Worm (Caenorhabditis elegans): ENCODE measurements around the gene F44A6.5.

Gene F44A6.5

DNA sequence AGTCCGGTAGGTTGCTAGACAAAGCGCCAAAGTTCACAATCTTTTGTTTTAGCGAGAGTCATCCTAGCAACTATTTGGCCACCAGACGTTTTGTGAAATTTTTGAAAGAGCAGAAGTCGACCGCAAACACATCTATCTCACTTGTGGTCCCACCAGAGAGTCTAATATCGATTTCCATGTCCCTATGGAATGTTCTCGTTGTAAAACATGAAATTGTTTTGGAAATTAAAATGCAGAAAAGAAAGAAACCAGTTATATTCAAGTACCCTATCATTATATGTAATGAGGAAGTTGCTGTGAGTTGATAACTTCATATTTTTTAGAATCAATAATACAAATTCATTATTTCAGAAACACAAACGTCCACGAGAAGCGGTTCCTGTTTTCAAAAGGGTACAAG lies 34.0 kb downstream of the F44A6.5 start:
- TF ChIP-seq ccch-3 (GFP tag; optimal IDR thresholded peaks at IDR 0.05) (no peak), dox-1 (GFP tag; IDR thresholded peaks at IDR 0.05) (no peak), B0336.3 (GFP tag; IDR thresholded peaks at IDR 0.05) (no peak), unc-62 (GFP tag; optimal IDR thresholded peaks at IDR 0.05) (no peak), attf-3 (GFP tag; conservative IDR thresholded peaks at IDR 0.05) (no peak), lin-35 (GFP tag; optimal IDR thresholded peaks at IDR 0.05) (no peak), F55B11.4 (tag; optimal IDR thresholded peaks at IDR 0.05; ENCODE audit: borderline replicate concordance, insufficient read depth) (no peak), mes-4 (tag; optimal IDR thresholded peaks at IDR 0.05) (no peak), snpc-1.3 (tag; optimal IDR thresholded peaks at IDR 0.05; ENCODE audit: insufficient read depth) (no peak), ztf-28 (GFP tag; IDR thresholded peaks at IDR 0.05) (no peak), lag-1 (GFP tag; IDR thresholded peaks at IDR 0.05) (no peak), madf-8 (GFP tag; conservative IDR thresholded peaks at IDR 0.05) (no peak), ceh-100 (GFP tag; IDR thresholded peaks at IDR 0.05) (no peak)

DNA sequence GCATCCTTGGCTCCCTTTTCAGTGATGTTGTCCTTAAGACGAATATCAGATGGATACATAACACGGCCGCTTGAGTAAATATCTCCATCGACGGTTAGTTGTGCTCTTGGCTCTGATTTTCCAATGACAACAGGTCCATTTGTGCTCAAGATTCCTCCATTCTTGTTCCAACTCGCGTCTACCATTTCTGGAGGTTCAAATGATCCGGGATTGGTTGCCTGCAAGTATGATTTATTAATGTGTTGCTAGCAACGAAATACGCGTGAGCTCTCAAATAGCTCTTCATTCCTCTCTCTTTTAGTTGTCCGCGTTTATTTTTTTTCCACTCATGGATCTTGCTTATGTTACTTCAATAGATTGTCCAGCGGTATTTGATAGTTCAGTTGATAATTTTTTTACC lies 35.0 kb downstream of the F44A6.5 start, which contains the start of gene arrd-28:
Gene arrd-28, plus strand, starts transcription at position 301 of the 400 bp plus-strand sequence.
- TF ChIP-seq ceh-79 (tag; optimal IDR thresholded peaks at IDR 0.05) = no peak
- TF ChIP-seq lin-26 (GFP tag; IDR thresholded peaks at IDR 0.05) = no peak
- TF ChIP-seq unc-130 (GFP tag; optimal IDR thresholded peaks at IDR 0.05) = no peak
- no peak for TF ChIP-seq ceh-100 (GFP tag; IDR thresholded peaks at IDR 0.05)

ce11 chrX:10182613-10183012 lies 36.1 kb downstream of the F44A6.5 start:
- no peak for TF ChIP-seq egl-18 (GFP tag; IDR thresholded peaks at IDR 0.05)
- TF ChIP-seq ekl-4 (GFP tag; IDR thresholded peaks at IDR 0.05) = no peak
- no peak for TF ChIP-seq fkh-3 (tag; optimal IDR thresholded peaks at IDR 0.05)
- TF ChIP-seq zim-3 (tag; optimal IDR thresholded peaks at IDR 0.05) = no peak
- 0 out of 2 replicates have a peak, but pooled peaks have one; percentile 27 for TF ChIP-seq Y53G8AR.9 (GFP tag; conservative IDR thresholded peaks at IDR 0.05)

- TF ChIP-seq B0019.2 (GFP tag; conservative IDR thresholded peaks at IDR 0.05) (no peak), T26A5.8 (tag; optimal IDR thresholded peaks at IDR 0.05) (no peak), F23B12.7 (tag; optimal IDR thresholded peaks at IDR 0.05; ENCODE audit: insufficient read depth) (no peak), ama-1 (optimal IDR thresholded peaks at IDR 0.05) (no peak), ama-1 (GFP tag; optimal IDR thresholded peaks at IDR 0.05) (no peak), K12H6.12 (tag; optimal IDR thresholded peaks at IDR 0.05) (no peak), mel-28 (tag; optimal IDR thresholded peaks at IDR 0.05; ENCODE audit: borderline replicate concordance) (no peak), F39B2.1 (GFP tag; IDR thresholded peaks at IDR 0.05) (no peak), akir-1 (GFP tag; optimal IDR thresholded peaks at IDR 0.05) (no peak), lin-26 (GFP tag; IDR thresholded peaks at IDR 0.05) (no peak), egl-18 (GFP tag; IDR thresholded peaks at IDR 0.05) (no peak), mes-4 (tag; optimal IDR thresholded peaks at IDR 0.05) (no peak), egl-44 (GFP tag; IDR thresholded peaks at IDR 0.05) (no peak), B0035.1 (tag; optimal IDR thresholded peaks at IDR 0.05) (no peak), lir-1 (GFP tag; conservative IDR thresholded peaks at IDR 0.05) (no peak), B0261.1 (tag; optimal IDR thresholded peaks at IDR 0.05) (no peak), unc-62 (GFP tag; optimal IDR thresholded peaks at IDR 0.05) (no peak), attf-6 (GFP tag; IDR thresholded peaks at IDR 0.05) (no peak), Y79H2A.3 (GFP tag; conservative IDR thresholded peaks at IDR 0.05) (no peak), nhr-90 (tag; optimal IDR thresholded peaks at IDR 0.05) (no peak)
Observed at ce11 chrX:10176295-10176694, 42.4 kb downstream of the F44A6.5 start, which contains the start of gene ncs-4. Gene ncs-4 (plus strand): TSS chrX:10176521.
